Worm (Caenorhabditis elegans) whole organism, L1 larva: ENCODE measurements around the gene F02C12.1.

Source experiments
- dpl-1 ChIP-seq, 3 experiments: fragments of 150-350 bp in 2 of 3; sonication (generic microtip) in 1 of 3; optimal IDR thresholded peaks; 2 replicates each; lab custom pipeline; 2014 to 2017; ENCODE audit warnings: missing biosample characterization in 3 of 3, missing genetic modification characterization in 3 of 3, missing genetic modification reagents in 3 of 3
- nhr-237 ChIP-seq: fragments of 150-350 bp; optimal IDR thresholded peaks from 2 replicates; lab custom pipeline; 2014; ENCODE audit warnings: missing biosample characterization, missing genetic modification characterization
- rnt-1 ChIP-seq: sonication (generic microtip); optimal IDR thresholded peaks from 2 replicates; lab custom pipeline; 2016; ENCODE audit warnings: mild to moderate bottlenecking, missing genetic modification characterization, moderate library complexity, missing compliant biosample characterization

- TF ChIP-seq nhr-237 (no peak), dpl-1 (GFP tag; optimal IDR thresholded peaks at IDR 0.05; lab: Kevin White, UChicago) (no peak), rnt-1 (tag; lab: Kevin White, UChicago) (peak; percentile 61)
Observed at ce11 chrX:13383273-13383672, 18.6 kb upstream of the F02C12.1 start.
